Worm (Caenorhabditis elegans): Measurements from ENCODE around the gene F20G2.1.

- TF ChIP-seq pha-4 (tag; optimal IDR thresholded peaks at IDR 0.05) (no peak), unc-62 (GFP tag; optimal IDR thresholded peaks at IDR 0.05) (no peak), ztf-11 (tag; optimal IDR thresholded peaks at IDR 0.05) (no peak), nhr-28 (tag; optimal IDR thresholded peaks at IDR 0.05) (no peak), unc-120 (tag; optimal IDR thresholded peaks at IDR 0.05; ENCODE audit: poor library complexity, severe bottlenecking) (no peak), cnd-1 (tag; optimal IDR thresholded peaks at IDR 0.05) (no peak), nhr-12 (tag; optimal IDR thresholded peaks at IDR 0.05) (no peak), lsy-2 (tag; optimal IDR thresholded peaks at IDR 0.05) (no peak), snpc-4 (tag; optimal IDR thresholded peaks at IDR 0.05) (no peak), sptf-1 (tag; optimal IDR thresholded peaks at IDR 0.05) (no peak), lin-32 (GFP tag; optimal IDR thresholded peaks at IDR 0.05) (no peak), ces-1 (GFP tag; optimal IDR thresholded peaks at IDR 0.05) (no peak), elt-3 (tag; optimal IDR thresholded peaks at IDR 0.05) (no peak)
These were observed 36.9 kb downstream of the F20G2.1 start, which contains the start of gene T01D3.6 for ce11 chrV:13716531-13716930.
